Fruit fly (Drosophila melanogaster): ENCODE data around the gene CG4116.

- TF ChIP-seq Dif (GFP tag; optimal IDR thresholded peaks at IDR 0.05; ENCODE audit: partially characterized antibody) (no peak), lola (GFP tag; optimal IDR thresholded peaks at IDR 0.05) (no peak), usp (GFP tag; optimal IDR thresholded peaks at IDR 0.05) (no peak)
Measured at dm6 chrX:3097008-3097407, 29.6 kb upstream of the CG4116 start.
